Worm (Caenorhabditis elegans): ENCODE results near the gene tost-1.

- TF ChIP-seq nhr-11 (tag; optimal IDR thresholded peaks at IDR 0.05) (no peak), nhr-237 (tag; optimal IDR thresholded peaks at IDR 0.05) (no peak), ztf-4 (tag; optimal IDR thresholded peaks at IDR 0.05) (no peak), unc-62 (GFP tag; optimal IDR thresholded peaks at IDR 0.05) (no peak), alr-1 (tag; optimal IDR thresholded peaks at IDR 0.05; ENCODE audit: borderline replicate concordance) (no peak), pag-3 (tag; optimal IDR thresholded peaks at IDR 0.05; ENCODE audit: borderline replicate concordance, insufficient read depth) (no peak), ama-1 (optimal IDR thresholded peaks at IDR 0.05) (no peak), lin-13 (GFP tag; optimal IDR thresholded peaks at IDR 0.05) (no peak), elt-2 (tag; optimal IDR thresholded peaks at IDR 0.05) (no peak), nhr-28 (tag; optimal IDR thresholded peaks at IDR 0.05) (no peak)
These were observed 19.1 kb downstream of the tost-1 start, which contains the start of gene C35D10.6 for ce11 chrIII:4859039-4859438.

All from whole organism, L1 larva.